Worm (Caenorhabditis elegans) whole organism, L4/young adult: Measurements from ENCODE around the gene msp-53.

Experiments
- W03F9.2 ChIP-seq: fragments of 150-350 bp; optimal IDR thresholded peaks from 2 replicates; lab custom pipeline; 2014; ENCODE audit warnings: missing biosample characterization, missing genetic modification characterization
- dao-5 ChIP-seq: sonication (generic microtip); optimal IDR thresholded peaks from 2 replicates; lab custom pipeline; 2016; ENCODE audit warnings: missing genotype, missing genetic modification characterization, moderate library complexity, missing compliant biosample characterization
- him-1 ChIP-seq: sonication (generic microtip); optimal IDR thresholded peaks from 2 replicates; lab custom pipeline; 2016; ENCODE audit warnings: missing genotype, missing genetic modification reagents, missing genetic modification characterization, missing compliant biosample characterization

DNA sequence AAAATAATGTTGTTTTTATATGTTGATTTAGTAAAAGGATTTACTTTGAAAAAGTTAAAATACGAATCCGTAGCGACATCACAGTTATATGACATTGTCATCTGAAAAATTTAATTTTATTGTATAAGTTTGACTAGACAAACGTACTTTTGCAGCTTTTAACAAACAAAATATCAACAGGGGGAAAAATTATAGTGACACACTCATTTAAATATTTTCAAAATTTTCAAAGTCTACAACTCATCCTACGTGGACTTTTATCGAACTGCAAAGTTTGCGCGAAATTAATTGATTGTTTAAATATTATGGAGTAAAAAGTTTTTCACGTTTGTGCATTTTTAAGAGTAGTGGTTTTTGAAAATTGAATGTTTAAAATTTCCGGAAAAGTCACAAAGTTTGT lies 39.2 kb downstream of the msp-53 start, which contains the start of gene C09B9.85:
- TF ChIP-seq W03F9.2 (tag; lab: Kevin White, UChicago) (no peak), dao-5 (tag; lab: Kevin White, UChicago) (no peak), him-1 (no peak)
